Worm (Caenorhabditis elegans) whole organism, young adult: ENCODE results near the gene ech-3.

ENCODE experiments used
- F23B12.7 ChIP-seq: sonication (generic microtip); optimal IDR thresholded peaks from 2 replicates; lab custom pipeline; 2017; ENCODE audit warnings: missing genetic modification characterization, mild to moderate bottlenecking, missing compliant biosample characterization, antibody characterized with exemption, moderate library complexity; ENCODE audit not compliant: insufficient read depth
- F57A8.1 ChIP-seq: fragments of 200-800 bp; sonication (Bioruptor generic); optimal IDR thresholded peaks from 2 replicates; lab custom pipeline; 2018; ENCODE audit warnings: mild to moderate bottlenecking, missing genetic modification characterization, moderate library complexity, missing compliant biosample characterization
- chd-7 ChIP-seq: sonication (generic microtip); optimal IDR thresholded peaks from 2 replicates; lab custom pipeline; 2016; ENCODE audit warnings: mild to moderate bottlenecking, missing genetic modification characterization, moderate library complexity, missing compliant biosample characterization
- lsl-1 ChIP-seq: fragments of 200-800 bp; sonication (Bioruptor generic); optimal IDR thresholded peaks from 2 replicates; lab custom pipeline; 2018; ENCODE audit warnings: mild to moderate bottlenecking, missing genetic modification characterization, moderate library complexity, missing compliant biosample characterization
- lsy-27 ChIP-seq: sonication (generic microtip); optimal IDR thresholded peaks from 2 replicates; lab custom pipeline; 2017; ENCODE audit warnings: missing genetic modification characterization, mild to moderate bottlenecking, missing compliant biosample characterization, antibody characterized with exemption, missing genotype, borderline replicate concordance; ENCODE audit not compliant: insufficient read depth
- pha-4 ChIP-seq: fragments of 150-350 bp; sonication (generic microtip); optimal IDR thresholded peaks from 2 replicates; lab custom pipeline; 2014; ENCODE audit warnings: missing biosample characterization, missing genetic modification reagents, missing genetic modification characterization
- sdz-38 ChIP-seq: sonication (generic microtip); optimal IDR thresholded peaks from 2 replicates; lab custom pipeline; 2016; ENCODE audit warnings: missing genotype, missing genetic modification characterization, missing compliant biosample characterization
- sea-2 ChIP-seq: fragments of 200-800 bp; sonication (Bioruptor generic); IDR thresholded peaks from 2 replicates; pipeline ENCODE4 v1.3.6; 2022; ENCODE audit warnings: missing genetic modification characterization, missing compliant biosample characterization
- snpc-4 ChIP-seq, 5 experiments: fragments of 150-350 bp in 1 of 5; sonication (generic microtip) in 4 of 5; optimal IDR thresholded peaks; 2 replicates each; lab custom pipeline; 2014 to 2018; ENCODE audit warnings: missing genetic modification characterization in 5 of 5, missing biosample characterization in 3 of 5, antibody characterized with exemption in 2 of 5, mild to moderate bottlenecking in 2 of 5, missing compliant biosample characterization in 2 of 5, missing genotype in 2 of 5, moderate library complexity in 2 of 5, missing genetic modification reagents in 1 of 5
- somi-1 ChIP-seq: fragments of 200-800 bp; sonication (Bioruptor generic); optimal IDR thresholded peaks from 2 replicates; lab custom pipeline; 2018; ENCODE audit warnings: mild to moderate bottlenecking, missing genetic modification characterization, missing compliant biosample characterization
- tbp1 ChIP-seq: fragments of 200-800 bp; sonication (Bioruptor generic); optimal IDR thresholded peaks from 2 replicates; lab custom pipeline; 2018; ENCODE audit warnings: mild to moderate bottlenecking, missing genetic modification characterization, missing compliant biosample characterization
- tlf-1 ChIP-seq: fragments of 200-800 bp; sonication (Bioruptor generic); optimal IDR thresholded peaks from 2 replicates; lab custom pipeline; 2018; ENCODE audit warnings: mild to moderate bottlenecking, missing genetic modification characterization, missing compliant biosample characterization
- zim-3 ChIP-seq: sonication (generic microtip); optimal IDR thresholded peaks from 2 replicates; lab custom pipeline; 2017; ENCODE audit warnings: mild to moderate bottlenecking, missing genetic modification characterization, moderate library complexity, missing compliant biosample characterization

DNA sequence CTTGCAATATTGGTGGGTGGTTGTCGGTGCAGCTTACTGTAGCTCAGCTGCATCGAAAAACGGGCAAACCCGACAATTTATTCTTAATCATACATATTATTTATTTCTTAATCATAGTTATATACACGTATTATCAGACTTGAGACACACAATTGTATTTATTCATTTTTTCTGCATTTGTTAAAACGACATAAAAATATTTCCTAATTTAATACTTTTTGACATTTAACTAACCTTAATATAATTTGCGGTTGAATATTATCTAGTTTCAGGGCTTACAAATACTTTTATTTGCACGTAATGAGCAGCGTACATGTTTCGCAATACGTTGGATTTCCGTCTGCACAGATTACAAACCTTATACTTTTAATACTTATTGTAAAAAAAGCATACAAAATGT lies 36.3 kb downstream of the ech-3 start, which contains the start of gene str-138:
- TF ChIP-seq snpc-4 (GFP tag; optimal IDR thresholded peaks at IDR 0.05; lab: Kevin White, UChicago) (no peak), snpc-4 (tag; optimal IDR thresholded peaks at IDR 0.05; lab: Kevin White, UChicago) (no peak), somi-1 (GFP tag; lab: Kevin White, UChicago) (no peak), lsy-27 (tag; lab: Kevin White, UChicago) (no peak), sdz-38 (tag; lab: Kevin White, UChicago) (no peak), F57A8.1 (GFP tag; lab: Kevin White, UChicago) (no peak), sea-2 (no peak), lsl-1 (no peak), zim-3 (no peak), pha-4 (tag; lab: Kevin White, UChicago) (no peak), F23B12.7 (tag; lab: Kevin White, UChicago) (no peak), tlf-1 (GFP tag; lab: Kevin White, UChicago) (no peak), chd-7 (no peak), tbp1 (GFP tag; lab: Kevin White, UChicago) (no peak)
